Worm (Caenorhabditis elegans) whole organism, midembryonic: ENCODE data around the gene T10D4.1.

Experiments used
- T22C8.4 ChIP-seq: fragments of 200-800 bp; sonication (Bioruptor generic); IDR thresholded peaks from 2 replicates; pipeline ENCODE4 v1.3.6; 2022; ENCODE audit warnings: missing genetic modification characterization, missing compliant biosample characterization
- cog-1 ChIP-seq: sonication (generic microtip); optimal IDR thresholded peaks from 2 replicates; lab custom pipeline; 2016; ENCODE audit warnings: missing genetic modification characterization, missing compliant biosample characterization
- flt-1 ChIP-seq: fragments of 200-800 bp; sonication (Bioruptor generic); IDR thresholded peaks from 2 replicates; pipeline ENCODE4 v1.3.6; 2022; ENCODE audit warnings: missing genetic modification characterization, missing compliant biosample characterization
- klf-2 ChIP-seq: fragments of 200-800 bp; sonication (Bioruptor generic); conservative IDR thresholded peaks from 2 replicates; pipeline ENCODE4 v1.3.6; 2022; ENCODE audit warnings: missing genetic modification reagents, missing genetic modification characterization, missing compliant biosample characterization
- med-1 ChIP-seq: sonication (generic microtip); optimal IDR thresholded peaks from 2 replicates; lab custom pipeline; 2017; ENCODE audit warnings: missing genetic modification characterization, mild to moderate bottlenecking, missing compliant biosample characterization, antibody characterized with exemption, missing genetic modification reagents; ENCODE audit not compliant: insufficient read depth
- ref-1 ChIP-seq: fragments of 200-800 bp; sonication (Bioruptor generic); conservative IDR thresholded peaks from 2 replicates; pipeline ENCODE4 v1.3.6; 2022; ENCODE audit warnings: missing genetic modification reagents, missing genetic modification characterization, missing compliant biosample characterization
- tab-1 ChIP-seq: fragments of 200-800 bp; sonication (Bioruptor generic); IDR thresholded peaks from 2 replicates; pipeline ENCODE4 v1.3.6; 2022; ENCODE audit warnings: missing genetic modification characterization, missing compliant biosample characterization
- ztf-23 ChIP-seq: fragments of 200-800 bp; sonication (Bioruptor generic); IDR thresholded peaks from 2 replicates; pipeline ENCODE4 v1.3.6; 2022; ENCODE audit warnings: missing genetic modification reagents, missing genetic modification characterization, missing compliant biosample characterization
- ztf-29 ChIP-seq: fragments of 200-800 bp; sonication (Bioruptor generic); IDR thresholded peaks from 2 replicates; pipeline ENCODE4 v1.3.6; 2022; ENCODE audit warnings: missing genetic modification reagents, missing genetic modification characterization, missing compliant biosample characterization

Gene T10D4.1

ce11 chrII:3113289-3113688 is 36.7 kb upstream of the T10D4.1 start:
- no peak for TF ChIP-seq flt-1 (GFP tag; lab: Robert Waterston, UW)
- no peak for TF ChIP-seq ztf-23 (GFP tag; lab: Robert Waterston, UW)
- TF ChIP-seq tab-1 (GFP tag; lab: Robert Waterston, UW): 0 out of 2 replicates have a peak, but pooled peaks have one; percentile 14
- TF ChIP-seq ref-1 (GFP tag; lab: Robert Waterston, UW): no peak
- no peak for TF ChIP-seq T22C8.4

- TF ChIP-seq med-1 (GFP tag; lab: Kevin White, UChicago) (no peak), ref-1 (GFP tag; lab: Robert Waterston, UW) (no peak), klf-2 (GFP tag; lab: Robert Waterston, UW) (no peak), cog-1 (tag; lab: Kevin White, UChicago) (no peak), ztf-23 (GFP tag; lab: Robert Waterston, UW) (no peak), tab-1 (GFP tag; lab: Robert Waterston, UW) (no peak), flt-1 (GFP tag; lab: Robert Waterston, UW) (no peak), T22C8.4 (no peak), ztf-29 (GFP tag; lab: Robert Waterston, UW) (no peak)
Measured at ce11 chrII:3113934-3114333, 36.0 kb upstream of the T10D4.1 start, which contains the start of gene clec-123. Gene clec-123 (plus strand): TSS chrII:3114234.

ce11 chrII:3117471-3117870 is 32.5 kb upstream of the T10D4.1 start, which contains the start of gene T10D4.7:
Gene T10D4.7 (plus strand): TSS chrII:3117771.
- TF ChIP-seq ztf-29 (GFP tag; lab: Robert Waterston, UW) (no peak), ref-1 (GFP tag; lab: Robert Waterston, UW) (no peak), cog-1 (tag; lab: Kevin White, UChicago) (no peak), ztf-23 (GFP tag; lab: Robert Waterston, UW) (no peak), flt-1 (GFP tag; lab: Robert Waterston, UW) (no peak), klf-2 (GFP tag; lab: Robert Waterston, UW) (no peak), T22C8.4 (no peak)

- TF ChIP-seq ztf-29 (GFP tag; lab: Robert Waterston, UW) (no peak), ref-1 (GFP tag; lab: Robert Waterston, UW) (no peak), cog-1 (tag; lab: Kevin White, UChicago) (peak; percentile 15), T22C8.4 (peak; percentile 53)
Measured at ce11 chrII:3118907-3119382, 31.0 kb upstream of the T10D4.1 start, which contains the start of gene T10D4.6. Gene T10D4.6 (plus strand): TSS chrII:3119332.

- no peak for TF ChIP-seq T22C8.4
- TF ChIP-seq flt-1 (GFP tag; lab: Robert Waterston, UW): no peak
- no peak for TF ChIP-seq ztf-23 (GFP tag; lab: Robert Waterston, UW)
- TF ChIP-seq tab-1 (GFP tag; lab: Robert Waterston, UW): no peak
- TF ChIP-seq klf-2 (GFP tag; lab: Robert Waterston, UW): no peak
- TF ChIP-seq ztf-29 (GFP tag; lab: Robert Waterston, UW): no peak
- no peak for TF ChIP-seq med-1 (GFP tag; lab: Kevin White, UChicago)
- TF ChIP-seq ref-1 (GFP tag; lab: Robert Waterston, UW): no peak
- no peak for TF ChIP-seq cog-1 (tag; lab: Kevin White, UChicago)
Measured at ce11 chrII:3123206-3123605, 26.7 kb upstream of the T10D4.1 start, which contains the start of gene srh-71. Gene srh-71 (plus strand): TSS chrII:3123506.

- TF ChIP-seq T22C8.4 (no peak), ztf-29 (GFP tag; lab: Robert Waterston, UW) (no peak), ref-1 (GFP tag; lab: Robert Waterston, UW) (no peak)
Measured at ce11 chrII:3126341-3126740, 23.6 kb upstream of the T10D4.1 start, which contains the start of gene ins-19. Gene ins-19 (minus strand): TSS chrII:3126441.

ce11 chrII:3126741-3127140 is 23.2 kb upstream of the T10D4.1 start, which contains the start of gene ins-31:
Gene ins-31 (plus strand): TSS chrII:3127041.
- TF ChIP-seq ztf-23 (GFP tag; lab: Robert Waterston, UW): 0 out of 2 replicates have a peak, but pooled peaks have one; percentile 32

- TF ChIP-seq ztf-29 (GFP tag; lab: Robert Waterston, UW): no peak
- no peak for TF ChIP-seq ref-1 (GFP tag; lab: Robert Waterston, UW)
- no peak for TF ChIP-seq klf-2 (GFP tag; lab: Robert Waterston, UW)
- no peak for TF ChIP-seq med-1 (GFP tag; lab: Kevin White, UChicago)
- TF ChIP-seq T22C8.4: no peak
- no peak for TF ChIP-seq ztf-23 (GFP tag; lab: Robert Waterston, UW)
- no peak for TF ChIP-seq tab-1 (GFP tag; lab: Robert Waterston, UW)
- no peak for TF ChIP-seq flt-1 (GFP tag; lab: Robert Waterston, UW)
- no peak for TF ChIP-seq cog-1 (tag; lab: Kevin White, UChicago)
Measured at ce11 chrII:3129007-3129406, 20.9 kb upstream of the T10D4.1 start, which contains the start of gene chil-24. Gene chil-24 (plus strand): TSS chrII:3129162.

- TF ChIP-seq ztf-29 (GFP tag; lab: Robert Waterston, UW) (peak; percentile 20; the same call in 1 of the 2 replicates), med-1 (GFP tag; lab: Kevin White, UChicago) (no peak)
Measured at ce11 chrII:3135293-3135692, 14.6 kb upstream of the T10D4.1 start.

ce11 chrII:3137804-3138203 is 12.1 kb upstream of the T10D4.1 start, which contains the start of gene sri-54:
Gene sri-54 (minus strand): TSS chrII:3137904.
- TF ChIP-seq tab-1 (GFP tag; lab: Robert Waterston, UW) (no peak), ztf-23 (GFP tag; lab: Robert Waterston, UW) (no peak), ztf-29 (GFP tag; lab: Robert Waterston, UW) (no peak), cog-1 (tag; lab: Kevin White, UChicago) (no peak), flt-1 (GFP tag; lab: Robert Waterston, UW) (no peak), klf-2 (GFP tag; lab: Robert Waterston, UW) (no peak), ref-1 (GFP tag; lab: Robert Waterston, UW) (no peak), med-1 (GFP tag; lab: Kevin White, UChicago) (no peak), T22C8.4 (no peak)
